Worm (Caenorhabditis elegans) whole organism, L4/young adult: ENCODE results near the gene srd-26.

Experiments
- W03F9.2 ChIP-seq: fragments of 150-350 bp; optimal IDR thresholded peaks from 2 replicates; lab custom pipeline; 2014; ENCODE audit warnings: missing biosample characterization, missing genetic modification characterization
- dao-5 ChIP-seq: sonication (generic microtip); optimal IDR thresholded peaks from 2 replicates; lab custom pipeline; 2016; ENCODE audit warnings: missing genotype, missing genetic modification characterization, moderate library complexity, missing compliant biosample characterization

ce11 chrV:14140733-14141132 lies 22.1 kb downstream of the srd-26 start:
- no peak for TF ChIP-seq dao-5 (tag; lab: Kevin White, UChicago)
- no peak for TF ChIP-seq W03F9.2 (tag; lab: Kevin White, UChicago)
